Worm (Caenorhabditis elegans) whole organism, L4/young adult: ENCODE results near the gene srx-21.

ENCODE experiments used
- W03F9.2 ChIP-seq: fragments of 150-350 bp; optimal IDR thresholded peaks from 2 replicates; lab custom pipeline; 2014; ENCODE audit warnings: missing biosample characterization, missing genetic modification characterization
- dao-5 ChIP-seq: sonication (generic microtip); optimal IDR thresholded peaks from 2 replicates; lab custom pipeline; 2016; ENCODE audit warnings: missing genotype, missing genetic modification characterization, moderate library complexity, missing compliant biosample characterization

DNA sequence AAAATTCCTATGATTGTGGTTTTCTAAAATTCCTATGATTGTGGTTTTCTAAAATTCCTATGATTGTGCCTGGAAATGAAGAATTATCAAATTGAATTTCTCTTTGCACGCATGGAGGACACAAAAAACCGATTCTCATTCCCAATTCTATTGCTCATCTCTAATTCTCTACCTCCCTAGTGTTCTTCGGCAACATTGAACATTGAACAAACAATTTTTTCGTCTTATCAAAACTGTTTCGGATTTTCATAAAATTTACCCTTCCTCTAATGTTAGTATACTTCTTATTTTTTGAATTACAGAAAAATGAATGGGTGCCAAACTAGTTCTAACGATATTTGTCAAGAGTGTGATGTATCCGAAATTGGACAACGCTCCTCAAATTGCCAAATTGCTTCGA lies 40.6 kb upstream of the srx-21 start, which contains the start of gene pals-31:
- no peak for TF ChIP-seq W03F9.2 (tag; lab: Kevin White, UChicago)
- no peak for TF ChIP-seq dao-5 (tag; lab: Kevin White, UChicago)
